Fruit fly (Drosophila melanogaster) whole organism, adult: Measurements from ENCODE around the gene CG8173.

Source experiments
- CG33017 ChIP-seq: fragments of 200-800 bp; sonication (Bioruptor generic); optimal IDR thresholded peaks from 2 replicates; lab custom pipeline; 2018; ENCODE audit warnings: missing biosample characterization, mild to moderate bottlenecking, missing genetic modification characterization, moderate library complexity
- Mnt ChIP-seq: fragments of 200-800 bp; sonication (Bioruptor generic); optimal IDR thresholded peaks from 2 replicates; lab custom pipeline; 2016; ENCODE audit warnings: missing biosample characterization, mild to moderate bottlenecking, missing genetic modification characterization
- tj ChIP-seq: fragments of 200-800 bp; sonication (Bioruptor generic); optimal IDR thresholded peaks from 3 replicates; lab custom pipeline; 2017; ENCODE audit warnings: missing biosample characterization, mild to moderate bottlenecking, missing genetic modification characterization, moderate library complexity

dm6 chrX:17683506-17683858, 26.0 kb downstream of the CG8173 start:
- no peak for TF ChIP-seq CG33017 (tag; lab: Kevin White, UChicago)
- no peak for TF ChIP-seq Mnt (GFP tag; lab: Kevin White, UChicago)
- no peak for TF ChIP-seq tj (GFP tag; lab: Kevin White, UChicago)
